Fruit fly (Drosophila melanogaster): ENCODE measurements around the gene kra.

DNA sequence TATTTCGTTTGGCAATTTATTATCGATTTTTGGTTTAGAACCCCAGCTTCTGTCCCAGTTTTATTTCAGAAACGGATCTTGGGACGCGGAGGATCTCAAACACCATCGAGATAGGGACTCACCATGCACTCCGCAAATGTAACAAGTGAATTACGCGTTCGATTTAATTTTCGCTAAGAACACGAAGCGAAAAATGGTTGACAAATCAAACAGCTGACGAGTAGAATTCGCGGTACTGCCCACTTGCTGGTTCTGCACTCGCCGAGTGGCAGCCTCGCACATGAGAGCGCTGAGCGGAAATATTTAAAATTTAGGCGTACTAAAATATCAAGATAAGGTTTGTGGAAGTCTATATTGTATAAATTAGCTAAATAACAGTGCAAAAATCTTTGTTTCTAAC, 37.5 kb downstream of the kra start, which contains the start of gene Pi4KIIalpha:
- TF ChIP-seq dac (GFP tag; optimal IDR thresholded peaks at IDR 0.05) (no peak), CG4318 (GFP tag; optimal IDR thresholded peaks at IDR 0.05) (no peak)

All from whole organism, prepupa.